Worm (Caenorhabditis elegans) whole organism, L1 larva: ENCODE results near the gene pqn-35.

Experiments
- C04F5.9 ChIP-seq: sonication (generic microtip); optimal IDR thresholded peaks from 2 replicates; lab custom pipeline; 2016; ENCODE audit warnings: missing genetic modification characterization, missing compliant biosample characterization
- C34B4.2 ChIP-seq: sonication (generic microtip); optimal IDR thresholded peaks from 2 replicates; lab custom pipeline; 2017; ENCODE audit warnings: mild to moderate bottlenecking, missing genetic modification characterization, missing compliant biosample characterization
- F16B12.6 ChIP-seq: fragments of 150-350 bp; optimal IDR thresholded peaks from 2 replicates; lab custom pipeline; 2014; ENCODE audit warnings: missing biosample characterization, missing genetic modification characterization
- aha-1 ChIP-seq: fragments of 150-350 bp; optimal IDR thresholded peaks from 2 replicates; lab custom pipeline; 2014; ENCODE audit warnings: missing biosample characterization, missing genetic modification characterization
- ama-1 ChIP-seq: fragments of 150-350 bp; optimal IDR thresholded peaks from 2 replicates; lab custom pipeline; 2014
- ceh-63 ChIP-seq: fragments of 200-800 bp; sonication (Bioruptor generic); optimal IDR thresholded peaks from 2 replicates; lab custom pipeline; 2018; ENCODE audit warnings: mild to moderate bottlenecking, missing genetic modification characterization, missing compliant biosample characterization
- ceh-8 ChIP-seq: fragments of 200-800 bp; sonication (Bioruptor generic); optimal IDR thresholded peaks from 2 replicates; lab custom pipeline; 2018; ENCODE audit warnings: mild to moderate bottlenecking, missing genetic modification characterization, moderate library complexity, missing compliant biosample characterization
- ceh-82 ChIP-seq, 3 experiments: fragments of 150-350 bp in 1 of 3; sonication (generic microtip) in 2 of 3; optimal IDR thresholded peaks; 2 replicates each; lab custom pipeline; 2014 to 2017; ENCODE audit warnings: missing biosample characterization in 3 of 3, missing genetic modification characterization in 3 of 3
- ceh-88 ChIP-seq: fragments of 200-800 bp; sonication (Bioruptor generic); IDR thresholded peaks from 2 replicates; pipeline ENCODE4 v1.3.6; 2022; ENCODE audit warnings: missing genetic modification characterization, missing compliant biosample characterization
- ces-1 ChIP-seq: fragments of 150-350 bp; optimal IDR thresholded peaks from 2 replicates; lab custom pipeline; 2014; ENCODE audit warnings: missing biosample characterization, missing genetic modification reagents, missing genetic modification characterization
- dsc-1 ChIP-seq: sonication (generic microtip); optimal IDR thresholded peaks from 2 replicates; lab custom pipeline; 2016; ENCODE audit warnings: mild to moderate bottlenecking, missing genetic modification characterization, missing compliant biosample characterization
- efl-1 ChIP-seq, 4 experiments: fragments of 150-350 bp; optimal IDR thresholded peaks in 3 of 4; peaks in 1 of 4; 1 replicate in 1 of 4; 2 replicates in 3 of 4; lab custom pipeline; 2014; ENCODE audit warnings: missing biosample characterization in 2 of 4, missing genetic modification characterization in 2 of 4, missing genetic modification reagents in 2 of 4
- egl-27 ChIP-seq, 2 experiments: fragments of 150-350 bp in 1 of 2; sonication (generic microtip); optimal IDR thresholded peaks; 3 replicates each; lab custom pipeline; 2017 to 2018; ENCODE audit warnings: missing biosample characterization in 2 of 2, missing genetic modification characterization in 2 of 2, missing genetic modification reagents in 2 of 2
- elt-3 ChIP-seq, 6 experiments: fragments of 150-350 bp in 1 of 6; sonication (generic microtip); optimal IDR thresholded peaks; 2 replicates each; lab custom pipeline; 2017 to 2018; ENCODE audit warnings: missing biosample characterization in 6 of 6, missing genetic modification characterization in 6 of 6, inconsistent platforms in 1 of 6
- fkh-10 ChIP-seq: sonication (generic microtip); optimal IDR thresholded peaks from 2 replicates; lab custom pipeline; 2017; ENCODE audit warnings: missing biosample characterization, missing genetic modification reagents, missing genetic modification characterization
- fkh-4 ChIP-seq: sonication (generic microtip); optimal IDR thresholded peaks from 2 replicates; lab custom pipeline; 2016; ENCODE audit warnings: missing compliant biosample characterization, missing genetic modification characterization, borderline replicate concordance
- fos-1 ChIP-seq: fragments of 150-350 bp; optimal IDR thresholded peaks from 2 replicates; lab custom pipeline; 2014; ENCODE audit warnings: missing biosample characterization, missing genetic modification characterization
- grh-1 ChIP-seq: fragments of 200-800 bp; sonication (Bioruptor generic); IDR thresholded peaks from 2 replicates; pipeline ENCODE4 v1.3.6; 2022; ENCODE audit warnings: missing genetic modification reagents, missing genetic modification characterization, missing compliant biosample characterization
- hlh-17 ChIP-seq: fragments of 200-800 bp; sonication (Bioruptor generic); optimal IDR thresholded peaks from 2 replicates; lab custom pipeline; 2018; ENCODE audit warnings: missing genetic modification characterization, mild to moderate bottlenecking, missing compliant biosample characterization, moderate library complexity, borderline replicate concordance
- hpl-2 ChIP-seq: fragments of 150-350 bp; optimal IDR thresholded peaks from 2 replicates; lab custom pipeline; 2014; ENCODE audit warnings: missing biosample characterization, missing genetic modification reagents, missing genetic modification characterization
- irx-1 ChIP-seq: sonication (generic microtip); optimal IDR thresholded peaks from 2 replicates; lab custom pipeline; 2016; ENCODE audit warnings: missing genetic modification characterization, missing compliant biosample characterization
- jun-1 ChIP-seq: fragments of 150-350 bp; optimal IDR thresholded peaks from 2 replicates; lab custom pipeline; 2014; ENCODE audit warnings: missing biosample characterization, missing genetic modification reagents, missing genetic modification characterization
- lin-13 ChIP-seq: fragments of 150-350 bp; optimal IDR thresholded peaks from 2 replicates; lab custom pipeline; 2014; ENCODE audit warnings: missing biosample characterization, missing genetic modification reagents, missing genetic modification characterization
- lin-14 ChIP-seq: fragments of 200-800 bp; sonication (Bioruptor generic); optimal IDR thresholded peaks from 2 replicates; lab custom pipeline; 2018; ENCODE audit warnings: mild to moderate bottlenecking, missing genetic modification characterization, moderate library complexity, missing compliant biosample characterization
- lin-15B ChIP-seq: fragments of 150-350 bp; sonication (generic microtip); optimal IDR thresholded peaks from 3 replicates; lab custom pipeline; 2014; ENCODE audit warnings: missing biosample characterization, missing genetic modification characterization
- lin-35 ChIP-seq, 2 experiments: fragments of 150-350 bp; optimal IDR thresholded peaks; 2 replicates each; lab custom pipeline; 2014; ENCODE audit warnings: missing biosample characterization in 2 of 2, missing genetic modification characterization in 2 of 2, missing genetic modification reagents in 2 of 2
- lin-39 ChIP-seq: fragments of 150-350 bp; optimal IDR thresholded peaks from 2 replicates; lab custom pipeline; 2014; ENCODE audit warnings: missing biosample characterization, missing genetic modification reagents, missing genetic modification characterization
- lir-3 ChIP-seq: sonication (generic microtip); optimal IDR thresholded peaks from 2 replicates; lab custom pipeline; 2016; ENCODE audit warnings: mild to moderate bottlenecking, missing genetic modification characterization, moderate library complexity, missing compliant biosample characterization; ENCODE audit not compliant: poor library complexity
- mef-2 ChIP-seq: fragments of 150-350 bp; optimal IDR thresholded peaks from 2 replicates; lab custom pipeline; 2014; ENCODE audit warnings: missing biosample characterization, missing genetic modification characterization
- nhr-11 ChIP-seq: fragments of 150-350 bp; optimal IDR thresholded peaks from 2 replicates; lab custom pipeline; 2014; ENCODE audit warnings: missing biosample characterization, missing genetic modification characterization
- nhr-12 ChIP-seq: sonication (generic microtip); optimal IDR thresholded peaks from 2 replicates; lab custom pipeline; 2017; ENCODE audit warnings: missing biosample characterization, missing genetic modification characterization
- nhr-237 ChIP-seq: fragments of 150-350 bp; optimal IDR thresholded peaks from 2 replicates; lab custom pipeline; 2014; ENCODE audit warnings: missing biosample characterization, missing genetic modification characterization
- nhr-47 ChIP-seq: sonication (generic microtip); optimal IDR thresholded peaks from 2 replicates; lab custom pipeline; 2016; ENCODE audit warnings: mild to moderate bottlenecking, missing genetic modification characterization, moderate library complexity, missing compliant biosample characterization
- nhr-71 ChIP-seq: sonication (generic microtip); optimal IDR thresholded peaks from 2 replicates; lab custom pipeline; 2016; ENCODE audit warnings: mild to moderate bottlenecking, missing genetic modification characterization, moderate library complexity, missing compliant biosample characterization
- nhr-77 ChIP-seq: fragments of 150-350 bp; optimal IDR thresholded peaks from 2 replicates; lab custom pipeline; 2014; ENCODE audit warnings: missing biosample characterization, missing genetic modification characterization
- nhr-84 ChIP-seq: sonication (generic microtip); optimal IDR thresholded peaks from 2 replicates; lab custom pipeline; 2017; ENCODE audit warnings: missing biosample characterization, missing genetic modification characterization
- nhr-85 ChIP-seq: sonication (generic microtip); peaks from one replicate; lab custom pipeline; 2016; ENCODE audit warnings: missing genetic modification characterization, inconsistent platforms, missing compliant biosample characterization
- nhr-90 ChIP-seq: sonication (generic microtip); optimal IDR thresholded peaks from 2 replicates; lab custom pipeline; 2016; ENCODE audit warnings: mild to moderate bottlenecking, missing genetic modification characterization, missing compliant biosample characterization; ENCODE audit not compliant: poor library complexity
- skn-1 ChIP-seq: fragments of 150-350 bp; optimal IDR thresholded peaks from 2 replicates; lab custom pipeline; 2014; ENCODE audit warnings: missing biosample characterization, missing genetic modification characterization
- snpc-4 ChIP-seq: fragments of 150-350 bp; optimal IDR thresholded peaks from 2 replicates; lab custom pipeline; 2014; ENCODE audit warnings: missing biosample characterization, missing genetic modification characterization
- sox-4 ChIP-seq: sonication (generic microtip); optimal IDR thresholded peaks from 2 replicates; lab custom pipeline; 2016; ENCODE audit warnings: missing genetic modification characterization, missing compliant biosample characterization
- swsn-7 ChIP-seq: sonication (generic microtip); optimal IDR thresholded peaks from 2 replicates; lab custom pipeline; 2016; ENCODE audit warnings: missing genetic modification characterization, missing compliant biosample characterization
- unc-30 ChIP-seq: sonication (generic microtip); optimal IDR thresholded peaks from 2 replicates; lab custom pipeline; 2017; ENCODE audit warnings: missing biosample characterization, missing genetic modification characterization
- unc-86 ChIP-seq: sonication (generic microtip); optimal IDR thresholded peaks from 2 replicates; lab custom pipeline; 2016; ENCODE audit warnings: missing genetic modification characterization, missing compliant biosample characterization
- xbp-1 ChIP-seq: sonication (generic microtip); optimal IDR thresholded peaks from 2 replicates; lab custom pipeline; 2016; ENCODE audit warnings: missing genetic modification characterization, missing compliant biosample characterization

Gene pqn-35

DNA sequence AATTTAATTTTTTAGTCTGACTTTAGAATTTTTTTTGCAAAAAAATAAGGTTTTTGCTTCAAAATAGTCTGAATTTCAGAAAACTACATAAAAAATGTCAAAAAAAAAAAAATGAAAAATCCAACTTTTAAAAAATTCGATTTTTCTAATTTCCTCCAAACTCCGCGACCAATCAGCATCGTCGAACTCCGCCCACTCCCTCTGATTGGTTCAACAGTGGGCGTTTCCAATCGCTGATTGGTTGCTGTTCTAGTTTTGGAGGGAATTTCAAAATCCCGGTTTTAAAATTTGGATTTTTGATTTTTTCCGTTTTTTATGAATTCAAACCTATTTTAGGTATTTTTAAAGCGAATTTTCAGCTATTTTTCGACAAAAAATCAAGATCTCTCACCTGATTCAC lies 12.0 kb upstream of the pqn-35 start:
- no peak for TF ChIP-seq efl-1 (optimal IDR thresholded peaks at IDR 0.05; lab: Kevin White, UChicago)
- TF ChIP-seq efl-1 (GFP tag; optimal IDR thresholded peaks at IDR 0.05 in 1 of 2; lab: Kevin White, UChicago): peak in 1 of 2 experiments; percentile 11
- TF ChIP-seq ceh-88 (GFP tag; lab: Robert Waterston, UW): no peak
- TF ChIP-seq fkh-10 (GFP tag; lab: Kevin White, UChicago): no peak
- no peak for TF ChIP-seq lin-15B (tag; lab: Kevin White, UChicago)

DNA sequence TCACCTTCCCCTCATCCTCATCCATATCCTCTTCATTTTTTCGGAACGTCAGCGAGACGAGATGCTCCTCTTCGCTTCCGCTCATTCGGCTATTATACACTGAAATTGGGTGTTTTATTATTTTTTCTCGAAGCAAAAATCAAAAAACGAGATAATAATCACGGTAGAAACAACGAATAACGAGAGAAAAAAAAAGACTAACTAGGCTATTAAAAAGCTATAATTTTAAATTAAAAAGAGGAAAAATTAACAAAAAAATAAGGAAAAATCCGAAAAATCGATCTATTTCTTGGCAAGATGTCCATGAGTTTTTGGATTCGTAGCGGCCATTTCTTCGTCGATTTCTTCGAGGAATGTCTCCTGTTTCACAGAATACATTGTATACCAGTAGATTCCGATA lies 11.5 kb upstream of the pqn-35 start, which contains the start of gene ipla-1:
Gene ipla-1 (minus strand): TSS at position 101 of the 400 bp plus-strand sequence.
- no peak for TF ChIP-seq elt-3 (tag; optimal IDR thresholded peaks at IDR 0.05; lab: Kevin White, UChicago)
- TF ChIP-seq ceh-88 (GFP tag; lab: Robert Waterston, UW): no peak
- TF ChIP-seq nhr-47 (tag; lab: Kevin White, UChicago): no peak
- TF ChIP-seq nhr-12 (tag; lab: Kevin White, UChicago): no peak
- TF ChIP-seq unc-30 (tag; lab: Kevin White, UChicago): no peak
- no peak for TF ChIP-seq swsn-7 (tag; lab: Kevin White, UChicago)

DNA sequence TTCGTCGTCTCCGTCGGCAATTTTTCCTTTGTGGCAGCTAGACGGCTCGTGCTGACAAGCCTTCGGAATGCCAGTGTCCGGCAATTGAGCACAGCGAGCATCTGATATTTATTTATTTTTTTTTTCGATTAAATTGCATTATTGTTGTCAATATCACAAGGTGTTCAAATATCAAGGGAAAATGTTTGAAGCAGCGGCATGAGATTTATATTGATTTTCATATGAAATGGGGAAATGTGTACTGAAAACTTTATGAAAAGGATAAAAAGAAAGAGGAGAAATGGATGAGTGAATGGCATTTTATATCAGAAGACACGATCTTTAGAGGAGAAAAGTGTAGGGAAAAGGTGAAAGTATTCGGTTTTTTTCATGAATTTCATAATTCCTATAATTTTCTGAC lies 10.3 kb upstream of the pqn-35 start, which contains the start of gene coa-3:
Gene coa-3 (minus strand): TSS at position 101 of the 400 bp plus-strand sequence.
- no peak for TF ChIP-seq mef-2 (tag; lab: Kevin White, UChicago)
- TF ChIP-seq efl-1 (optimal IDR thresholded peaks at IDR 0.05; lab: Kevin White, UChicago): no peak
- peak in 1 of 2 experiments; percentile 89 for TF ChIP-seq efl-1 (GFP tag; optimal IDR thresholded peaks at IDR 0.05 in 1 of 2; lab: Kevin White, UChicago)

DNA sequence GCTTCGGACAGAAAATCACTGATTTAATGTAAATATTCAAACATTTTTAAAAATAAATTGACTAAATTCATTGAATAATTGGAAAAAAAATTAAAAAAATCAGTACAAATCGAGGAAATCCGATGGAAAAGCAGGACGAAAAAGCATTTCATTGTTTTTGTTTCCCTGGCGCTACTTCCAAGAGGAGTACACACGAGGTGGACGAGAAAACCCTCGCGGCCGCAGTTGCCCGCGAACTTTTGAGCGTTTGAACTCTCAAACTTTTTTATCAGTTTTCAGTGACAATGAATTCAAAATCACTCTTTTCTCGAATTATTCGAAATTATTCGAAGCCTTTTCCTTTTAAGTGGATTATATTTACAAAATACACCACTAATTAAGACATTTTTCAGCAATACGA lies 9.8 kb upstream of the pqn-35 start, which contains the start of gene F35D11.4:
Gene F35D11.4 (plus strand): TSS at position 393 of the 400 bp plus-strand sequence.
- peak; percentile 89 for TF ChIP-seq nhr-47 (tag; lab: Kevin White, UChicago)
- peak; percentile 7 for TF ChIP-seq snpc-4 (tag; lab: Kevin White, UChicago)
- peak; percentile 85 for TF ChIP-seq xbp-1 (tag; lab: Kevin White, UChicago)
- TF ChIP-seq ces-1: no peak
- TF ChIP-seq nhr-237: no peak
- TF ChIP-seq irx-1 (tag; lab: Kevin White, UChicago): peak; percentile 81
- no peak for TF ChIP-seq egl-27 (tag; optimal IDR thresholded peaks at IDR 0.05; lab: Kevin White, UChicago)
- no peak for TF ChIP-seq ceh-8 (GFP tag; lab: Kevin White, UChicago)
- peak; percentile 90 for TF ChIP-seq nhr-71 (tag; lab: Kevin White, UChicago)
- TF ChIP-seq C34B4.2 (tag; lab: Kevin White, UChicago): no peak
- TF ChIP-seq F16B12.6 (tag; lab: Kevin White, UChicago): peak; percentile 42
- no peak for TF ChIP-seq nhr-11 (tag; lab: Kevin White, UChicago)
- TF ChIP-seq ceh-82 (tag; optimal IDR thresholded peaks at IDR 0.05; lab: Kevin White, UChicago): peak; percentile 33 to 74 (median 63)
- peak; percentile 89 for TF ChIP-seq C04F5.9 (tag; lab: Kevin White, UChicago)
- no peak for TF ChIP-seq unc-30 (tag; lab: Kevin White, UChicago)
- no peak for TF ChIP-seq fos-1
- TF ChIP-seq unc-86 (tag; lab: Kevin White, UChicago): peak; percentile 62
- no peak for TF ChIP-seq ama-1 (lab: Kevin White, UChicago)
- TF ChIP-seq nhr-90: peak; percentile 91
- no peak for TF ChIP-seq jun-1
- TF ChIP-seq sox-4 (tag; lab: Kevin White, UChicago): peak; percentile 88
- peak; percentile 5 for TF ChIP-seq skn-1 (tag; lab: Kevin White, UChicago)
- TF ChIP-seq hlh-17 (GFP tag; lab: Kevin White, UChicago): no peak
- peak; percentile 39; the same call in 1 of the 2 replicates for TF ChIP-seq ceh-88 (GFP tag; lab: Robert Waterston, UW)
- peak; percentile 84 for TF ChIP-seq dsc-1 (tag; lab: Kevin White, UChicago)
- no peak for TF ChIP-seq ceh-63 (GFP tag; lab: Kevin White, UChicago)
- TF ChIP-seq fkh-4: peak; percentile 77
- TF ChIP-seq nhr-84: no peak
- TF ChIP-seq hpl-2 (GFP tag; lab: Kevin White, UChicago): no peak
- peak; percentile 66 for TF ChIP-seq grh-1 (GFP tag; lab: Robert Waterston, UW)
- peak; percentile 97 for TF ChIP-seq lir-3 (tag; lab: Kevin White, UChicago)
- TF ChIP-seq lin-39 (tag; lab: Kevin White, UChicago): peak; percentile 37
- TF ChIP-seq lin-14 (GFP tag; lab: Kevin White, UChicago): peak; percentile 87
- TF ChIP-seq fkh-10 (GFP tag; lab: Kevin White, UChicago): peak; percentile 35
- no peak for TF ChIP-seq aha-1
- TF ChIP-seq lin-13 (GFP tag; lab: Kevin White, UChicago): peak; percentile 65
- TF ChIP-seq nhr-85 (tag; lab: Kevin White, UChicago): peak; percentile 94
- TF ChIP-seq lin-35 (GFP tag; optimal IDR thresholded peaks at IDR 0.05; lab: Kevin White, UChicago): peak; percentile 89 to 93
- TF ChIP-seq nhr-12 (tag; lab: Kevin White, UChicago): no peak
- TF ChIP-seq nhr-77 (tag; lab: Kevin White, UChicago): peak; percentile 34
